Worm (Caenorhabditis elegans): ENCODE data around the gene ins-16.

The ins-16 gene

DNA sequence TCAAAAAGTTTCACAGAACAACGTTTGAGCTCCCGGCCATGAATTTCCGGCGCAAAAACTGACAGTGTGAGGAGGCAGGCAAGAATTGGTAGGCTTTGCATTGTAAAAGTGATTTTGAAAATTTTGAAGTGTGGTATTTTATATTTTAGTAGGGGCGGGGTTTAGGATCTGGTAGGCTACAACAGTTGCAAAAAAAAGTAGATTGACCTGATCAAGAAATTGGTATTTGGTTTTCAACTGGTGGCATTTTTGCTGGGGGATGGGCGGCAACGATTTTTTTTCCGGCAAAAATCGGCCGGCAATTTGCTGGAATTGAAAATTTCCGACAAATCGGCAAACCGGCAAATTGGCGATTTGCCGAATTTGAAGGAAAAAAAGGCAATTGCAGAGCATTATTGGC is at the start of gene ins-16:
Gene ins-16 (minus strand): TSS at position 101 of the 400 bp plus-strand sequence.
- TF ChIP-seq mab-5 (tag; optimal IDR thresholded peaks at IDR 0.05) (no peak), lin-32 (GFP tag; optimal IDR thresholded peaks at IDR 0.05) (no peak), lin-13 (tag; optimal IDR thresholded peaks at IDR 0.05) (no peak), nhr-28 (tag; optimal IDR thresholded peaks at IDR 0.05) (no peak), unc-120 (tag; optimal IDR thresholded peaks at IDR 0.05; ENCODE audit: poor library complexity, severe bottlenecking) (no peak), pha-4 (tag; optimal IDR thresholded peaks at IDR 0.05) (no peak), hlh-1 (tag; optimal IDR thresholded peaks at IDR 0.05) (no peak), snpc-4 (tag; optimal IDR thresholded peaks at IDR 0.05) (no peak), flh-1 (GFP tag; optimal IDR thresholded peaks at IDR 0.05) (no peak), ztf-11 (tag; optimal IDR thresholded peaks at IDR 0.05) (no peak), blmp-1 (tag; optimal IDR thresholded peaks at IDR 0.05) (no peak), ham-2 (GFP tag; optimal IDR thresholded peaks at IDR 0.05) (no peak), zip-8 (tag; optimal IDR thresholded peaks at IDR 0.05) (no peak), elt-1 (tag; optimal IDR thresholded peaks at IDR 0.05; ENCODE audit: borderline replicate concordance, insufficient read depth) (no peak), nhr-237 (tag; optimal IDR thresholded peaks at IDR 0.05) (no peak), cnd-1 (tag; optimal IDR thresholded peaks at IDR 0.05) (no peak), unc-62 (GFP tag; optimal IDR thresholded peaks at IDR 0.05) (no peak), nhr-76 (tag; optimal IDR thresholded peaks at IDR 0.05) (no peak), elt-3 (tag; optimal IDR thresholded peaks at IDR 0.05) (no peak), ceh-83 (GFP tag; optimal IDR thresholded peaks at IDR 0.05) (no peak)

DNA sequence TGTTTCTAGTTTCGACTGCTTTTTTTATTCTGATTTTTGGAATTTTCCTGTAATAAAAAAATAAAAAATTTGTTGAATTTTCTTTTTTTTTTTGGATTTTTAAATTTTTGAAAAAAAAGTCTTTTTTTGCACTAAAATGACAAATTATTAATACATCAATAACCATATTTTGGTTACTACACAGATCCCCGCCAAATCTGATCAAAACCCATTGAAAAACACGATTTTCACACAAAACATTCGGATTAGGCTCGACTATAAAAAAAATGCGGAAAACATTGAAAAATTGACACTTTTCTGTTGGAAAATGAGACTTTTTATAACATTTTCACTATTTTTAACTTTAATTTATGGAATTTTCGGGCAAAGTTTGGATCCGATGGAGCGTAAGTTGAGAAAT is 49.5 kb upstream of the ins-16 start, which contains the start of gene Y48G9A.7:
Gene Y48G9A.7 (plus strand): TSS at position 301 of the 400 bp plus-strand sequence.
- TF ChIP-seq nhr-12 (tag; optimal IDR thresholded peaks at IDR 0.05) (no peak), zip-8 (tag; optimal IDR thresholded peaks at IDR 0.05) (no peak), ceh-39 (tag; optimal IDR thresholded peaks at IDR 0.05) (no peak), lsy-2 (tag; optimal IDR thresholded peaks at IDR 0.05) (no peak), lin-32 (GFP tag; optimal IDR thresholded peaks at IDR 0.05) (no peak), ceh-83 (GFP tag; optimal IDR thresholded peaks at IDR 0.05) (no peak), lin-13 (tag; optimal IDR thresholded peaks at IDR 0.05) (no peak), unc-62 (GFP tag; optimal IDR thresholded peaks at IDR 0.05) (no peak), ham-2 (GFP tag; optimal IDR thresholded peaks at IDR 0.05) (no peak), cnd-1 (tag; optimal IDR thresholded peaks at IDR 0.05) (no peak), pha-4 (tag; optimal IDR thresholded peaks at IDR 0.05) (no peak), ces-1 (GFP tag; optimal IDR thresholded peaks at IDR 0.05) (no peak), sem-2 (GFP tag; optimal IDR thresholded peaks at IDR 0.05) (no peak), mep-1 (tag; optimal IDR thresholded peaks at IDR 0.05) (no peak), elt-1 (tag; optimal IDR thresholded peaks at IDR 0.05; ENCODE audit: borderline replicate concordance, insufficient read depth) (no peak), drap-1 (GFP tag; optimal IDR thresholded peaks at IDR 0.05) (no peak), unc-120 (tag; optimal IDR thresholded peaks at IDR 0.05; ENCODE audit: poor library complexity, severe bottlenecking) (no peak), mls-2 (tag; optimal IDR thresholded peaks at IDR 0.05) (no peak), elt-3 (tag; optimal IDR thresholded peaks at IDR 0.05) (no peak)

DNA sequence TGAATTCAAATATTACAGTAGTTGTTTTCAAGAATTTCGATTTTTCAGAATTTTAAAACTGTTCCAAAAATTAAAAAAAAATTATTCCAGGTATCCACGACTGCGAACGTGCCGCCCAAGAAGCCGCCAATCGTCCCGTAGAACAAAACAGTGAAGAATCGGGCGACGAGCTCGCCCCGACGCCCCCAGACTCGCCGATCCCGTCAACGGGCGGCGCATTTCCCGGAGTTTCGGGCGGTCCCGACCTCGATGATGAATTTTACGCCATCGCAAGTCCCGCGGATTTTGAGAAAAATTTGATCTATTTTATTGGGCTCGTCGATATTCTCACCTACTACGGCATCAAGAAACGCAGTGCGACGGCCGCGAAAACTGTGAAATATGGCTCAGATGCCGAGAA is 45.2 kb upstream of the ins-16 start:
- TF ChIP-seq pha-4 (tag; optimal IDR thresholded peaks at IDR 0.05): no peak
- TF ChIP-seq bed-3 (GFP tag; optimal IDR thresholded peaks at IDR 0.05): no peak
- TF ChIP-seq ceh-43 (GFP tag; optimal IDR thresholded peaks at IDR 0.05): no peak
- TF ChIP-seq M03D4.4 (tag; optimal IDR thresholded peaks at IDR 0.05): no peak
- no peak for TF ChIP-seq ztf-11 (tag; optimal IDR thresholded peaks at IDR 0.05)
- no peak for TF ChIP-seq zip-8 (tag; optimal IDR thresholded peaks at IDR 0.05)
- TF ChIP-seq unc-62 (GFP tag; optimal IDR thresholded peaks at IDR 0.05): no peak
- no peak for TF ChIP-seq lsy-2 (tag; optimal IDR thresholded peaks at IDR 0.05)
- TF ChIP-seq ham-2 (GFP tag; optimal IDR thresholded peaks at IDR 0.05): no peak
- no peak for TF ChIP-seq unc-39 (tag; optimal IDR thresholded peaks at IDR 0.05)
- TF ChIP-seq mep-1 (tag; optimal IDR thresholded peaks at IDR 0.05): no peak
- no peak for TF ChIP-seq unc-120 (tag; optimal IDR thresholded peaks at IDR 0.05; ENCODE audit: poor library complexity, severe bottlenecking)
- TF ChIP-seq drap-1 (GFP tag; optimal IDR thresholded peaks at IDR 0.05): no peak
- TF ChIP-seq cnd-1 (tag; optimal IDR thresholded peaks at IDR 0.05): no peak
- TF ChIP-seq tbx-8 (GFP tag; optimal IDR thresholded peaks at IDR 0.05): no peak
- TF ChIP-seq ceh-83 (GFP tag; optimal IDR thresholded peaks at IDR 0.05): no peak

DNA sequence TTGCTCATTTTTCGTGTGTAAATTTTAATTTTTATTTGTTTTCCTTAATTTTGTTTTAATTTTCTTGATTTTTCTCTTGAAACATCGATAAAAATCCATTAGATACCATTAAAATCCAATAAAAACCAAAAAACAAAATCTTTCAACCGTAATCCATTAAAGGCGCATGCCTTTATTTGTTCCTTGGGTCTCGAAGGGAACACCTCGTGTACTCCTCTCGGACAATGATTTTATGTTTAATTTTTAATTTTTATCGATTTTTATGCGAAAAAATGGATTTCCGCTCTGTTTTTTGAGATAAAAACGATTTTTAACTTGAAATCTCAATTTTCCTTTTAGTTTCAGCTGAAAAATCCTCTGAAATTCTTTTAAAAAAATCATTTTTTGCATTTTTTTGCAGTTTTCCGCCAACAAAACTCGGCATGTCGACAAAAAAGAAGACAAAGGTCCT is 41.2 kb upstream of the ins-16 start, which contains the start of gene ppk-2:
Gene ppk-2 (plus strand): TSS at position 401 of the 451 bp plus-strand sequence.
- no peak for TF ChIP-seq mls-2 (tag; optimal IDR thresholded peaks at IDR 0.05)
- no peak for TF ChIP-seq lsy-2 (tag; optimal IDR thresholded peaks at IDR 0.05)
- no peak for TF ChIP-seq blmp-1 (tag; optimal IDR thresholded peaks at IDR 0.05)
- no peak for TF ChIP-seq lin-13 (tag; optimal IDR thresholded peaks at IDR 0.05)
- no peak for TF ChIP-seq unc-62 (GFP tag; optimal IDR thresholded peaks at IDR 0.05)
- TF ChIP-seq M03D4.4 (tag; optimal IDR thresholded peaks at IDR 0.05): no peak
- TF ChIP-seq nhr-237 (tag; optimal IDR thresholded peaks at IDR 0.05): no peak
- no peak for TF ChIP-seq nhr-12 (tag; optimal IDR thresholded peaks at IDR 0.05)
- TF ChIP-seq flh-1 (GFP tag; optimal IDR thresholded peaks at IDR 0.05): no peak
- no peak for TF ChIP-seq ceh-43 (GFP tag; optimal IDR thresholded peaks at IDR 0.05)
- no peak for TF ChIP-seq unc-39 (tag; optimal IDR thresholded peaks at IDR 0.05)
- TF ChIP-seq ztf-11 (tag; optimal IDR thresholded peaks at IDR 0.05): no peak
- TF ChIP-seq elt-3 (tag; optimal IDR thresholded peaks at IDR 0.05): no peak
- no peak for TF ChIP-seq lin-32 (GFP tag; optimal IDR thresholded peaks at IDR 0.05)
- TF ChIP-seq tbx-8 (GFP tag; optimal IDR thresholded peaks at IDR 0.05): no peak
- TF ChIP-seq unc-120 (tag; optimal IDR thresholded peaks at IDR 0.05; ENCODE audit: poor library complexity, severe bottlenecking): no peak

Data from whole organism, mixed stage, embryonic.